Fruit fly (Drosophila melanogaster) whole organism, pupa: ENCODE data around the gene CG3552.

Experiments used
- CG14655 ChIP-seq: fragments of 200-800 bp; sonication (Bioruptor generic); optimal IDR thresholded peaks from 3 replicates; lab custom pipeline; 2017; ENCODE audit warnings: mild to moderate bottlenecking, missing biosample characterization, missing genetic modification reagents, missing genetic modification characterization
- CG15710 ChIP-seq: fragments of 200-800 bp; sonication (Bioruptor generic); optimal IDR thresholded peaks from 2 replicates; lab custom pipeline; 2018; ENCODE audit warnings: missing biosample characterization, mild to moderate bottlenecking, missing genetic modification characterization, moderate library complexity
- CG17806 ChIP-seq: fragments of 200-800 bp; sonication (Bioruptor generic); optimal IDR thresholded peaks from 2 replicates; lab custom pipeline; 2018; ENCODE audit warnings: missing biosample characterization, mild to moderate bottlenecking, missing genetic modification characterization, moderate library complexity
- CG8301 ChIP-seq: fragments of 200-800 bp; sonication (Bioruptor generic); optimal IDR thresholded peaks from 2 replicates; lab custom pipeline; 2018; ENCODE audit warnings: missing biosample characterization, mild to moderate bottlenecking, missing genetic modification characterization
- EcR ChIP-seq: fragments of 200-800 bp; sonication (Bioruptor generic); optimal IDR thresholded peaks from 3 replicates; lab custom pipeline; 2019; ENCODE audit warnings: missing biosample characterization, missing genetic modification characterization, mild to moderate bottlenecking, moderate library complexity, missing genetic modification reagents
- gl ChIP-seq: fragments of 200-800 bp; sonication (Bioruptor generic); optimal IDR thresholded peaks from 2 replicates; lab custom pipeline; 2018; ENCODE audit warnings: missing biosample characterization, mild to moderate bottlenecking, missing genetic modification characterization

DNA sequence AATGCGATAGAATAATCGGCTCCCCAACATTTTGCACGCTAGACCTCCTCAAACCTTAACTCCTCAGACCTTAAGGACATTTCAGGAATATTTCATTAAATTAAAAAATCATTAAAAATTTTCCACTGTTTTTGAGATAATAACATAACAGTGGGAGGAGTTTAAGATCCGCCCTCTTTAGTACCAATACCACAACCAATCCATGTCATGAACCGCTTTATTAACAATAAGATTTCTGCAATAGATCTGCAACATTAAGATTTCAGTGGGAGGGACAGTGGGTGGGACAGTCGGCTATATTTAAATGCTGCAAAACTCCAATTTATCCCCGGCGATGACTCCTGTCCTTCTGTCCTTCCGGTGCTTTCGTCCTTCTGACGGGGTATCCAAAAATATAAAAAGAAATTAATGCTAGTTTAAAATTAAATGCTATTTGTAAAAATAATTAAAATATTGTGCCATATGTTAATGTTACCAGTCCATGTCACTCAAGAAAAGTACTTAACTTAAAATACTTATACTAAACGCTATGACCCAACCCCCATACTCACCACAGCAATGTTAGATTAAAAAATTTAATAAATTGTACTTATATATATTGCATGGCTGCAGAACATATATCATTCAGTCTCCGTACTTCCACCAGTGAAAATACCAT, 13.4 kb upstream of the CG3552 start, which contains the start of gene Srg3:
- TF ChIP-seq CG15710 (tag; lab: Kevin White, UChicago) (no peak), gl (tag; lab: Kevin White, UChicago) (no peak), EcR (GFP tag; lab: Kevin White, UChicago) (no peak), CG17806 (no peak), CG14655 (no peak), CG8301 (tag; lab: Kevin White, UChicago) (no peak)
